Worm (Caenorhabditis elegans) whole organism, mixed stage, embryonic: Measurements from ENCODE around the gene dmsr-11.

Experiments
- M03D4.4 ChIP-seq: sonication (generic microtip); optimal IDR thresholded peaks from 2 replicates; lab custom pipeline; 2017; ENCODE audit warnings: mild to moderate bottlenecking, missing genetic modification characterization, missing compliant biosample characterization
- bed-3 ChIP-seq: fragments of 200-800 bp; sonication (Bioruptor generic); optimal IDR thresholded peaks from 3 replicates; lab custom pipeline; 2018; ENCODE audit warnings: mild to moderate bottlenecking, missing genetic modification characterization, moderate library complexity, missing compliant biosample characterization
- blmp-1 ChIP-seq: fragments of 150-350 bp; optimal IDR thresholded peaks from 2 replicates; lab custom pipeline; 2014; ENCODE audit warnings: missing biosample characterization, missing genetic modification characterization
- ceh-39 ChIP-seq: fragments of 150-350 bp; optimal IDR thresholded peaks from 2 replicates; lab custom pipeline; 2014; ENCODE audit warnings: missing biosample characterization, missing genetic modification characterization
- ceh-43 ChIP-seq: fragments of 200-800 bp; sonication (Bioruptor generic); optimal IDR thresholded peaks from 2 replicates; lab custom pipeline; 2018; ENCODE audit warnings: mild to moderate bottlenecking, missing genetic modification characterization, moderate library complexity, missing compliant biosample characterization
- ceh-83 ChIP-seq: fragments of 200-800 bp; sonication (Bioruptor generic); optimal IDR thresholded peaks from 2 replicates; lab custom pipeline; 2018; ENCODE audit warnings: mild to moderate bottlenecking, missing genetic modification characterization, missing compliant biosample characterization
- ces-1 ChIP-seq: fragments of 150-350 bp; optimal IDR thresholded peaks from 2 replicates; lab custom pipeline; 2014; ENCODE audit warnings: missing biosample characterization, missing genetic modification reagents, missing genetic modification characterization
- cnd-1 ChIP-seq: fragments of 200-800 bp; sonication (Bioruptor generic); optimal IDR thresholded peaks from 2 replicates; lab custom pipeline; 2018; ENCODE audit warnings: mild to moderate bottlenecking, missing genetic modification characterization, missing compliant biosample characterization
- drap-1 ChIP-seq: fragments of 200-800 bp; sonication (Bioruptor generic); optimal IDR thresholded peaks from 3 replicates; lab custom pipeline; 2018; ENCODE audit warnings: mild to moderate bottlenecking, missing genetic modification characterization, missing compliant biosample characterization
- elt-1 ChIP-seq: sonication (generic microtip); optimal IDR thresholded peaks from 2 replicates; lab custom pipeline; 2017; ENCODE audit warnings: missing genetic modification characterization, mild to moderate bottlenecking, missing compliant biosample characterization, antibody characterized with exemption, moderate library complexity, borderline replicate concordance; ENCODE audit not compliant: insufficient read depth
- elt-3 ChIP-seq: fragments of 150-350 bp; optimal IDR thresholded peaks from 2 replicates; lab custom pipeline; 2014; ENCODE audit warnings: missing biosample characterization, missing genetic modification characterization
- flh-1 ChIP-seq: fragments of 200-800 bp; sonication (Bioruptor generic); optimal IDR thresholded peaks from 2 replicates; lab custom pipeline; 2018; ENCODE audit warnings: mild to moderate bottlenecking, missing genetic modification characterization, moderate library complexity, missing compliant biosample characterization
- ham-2 ChIP-seq: fragments of 200-800 bp; sonication (Bioruptor generic); optimal IDR thresholded peaks from 2 replicates; lab custom pipeline; 2018; ENCODE audit warnings: mild to moderate bottlenecking, missing genetic modification characterization, missing compliant biosample characterization
- hlh-1 ChIP-seq: fragments of 150-350 bp; optimal IDR thresholded peaks from 2 replicates; lab custom pipeline; 2014; ENCODE audit warnings: missing biosample characterization, missing genetic modification reagents, missing genetic modification characterization
- lin-13 ChIP-seq: fragments of 150-350 bp; optimal IDR thresholded peaks from 2 replicates; lab custom pipeline; 2014; ENCODE audit warnings: missing biosample characterization, missing genetic modification characterization
- lin-32 ChIP-seq: fragments of 200-800 bp; sonication (Bioruptor generic); optimal IDR thresholded peaks from 2 replicates; lab custom pipeline; 2018; ENCODE audit warnings: mild to moderate bottlenecking, missing genetic modification characterization, missing compliant biosample characterization
- lsy-2 ChIP-seq: fragments of 150-350 bp; optimal IDR thresholded peaks from 2 replicates; lab custom pipeline; 2014; ENCODE audit warnings: missing biosample characterization, missing genetic modification characterization
- mab-5 ChIP-seq: fragments of 150-350 bp; optimal IDR thresholded peaks from 2 replicates; lab custom pipeline; 2014; ENCODE audit warnings: missing biosample characterization, missing genetic modification characterization
- mep-1 ChIP-seq: fragments of 150-350 bp; optimal IDR thresholded peaks from 2 replicates; lab custom pipeline; 2017; ENCODE audit warnings: missing biosample characterization, missing genetic modification reagents, missing genetic modification characterization, inconsistent platforms
- mls-2 ChIP-seq: sonication (generic microtip); optimal IDR thresholded peaks from 2 replicates; lab custom pipeline; 2016; ENCODE audit warnings: mild to moderate bottlenecking, missing genetic modification characterization, moderate library complexity, missing compliant biosample characterization
- nhr-12 ChIP-seq: fragments of 150-350 bp; optimal IDR thresholded peaks from 2 replicates; lab custom pipeline; 2014; ENCODE audit warnings: missing biosample characterization, missing genetic modification characterization
- nhr-2 ChIP-seq: fragments of 150-350 bp; optimal IDR thresholded peaks from 2 replicates; lab custom pipeline; 2014; ENCODE audit warnings: missing biosample characterization, missing genetic modification characterization
- nhr-237 ChIP-seq: fragments of 150-350 bp; optimal IDR thresholded peaks from 2 replicates; lab custom pipeline; 2014; ENCODE audit warnings: missing biosample characterization, missing genetic modification characterization
- nhr-28 ChIP-seq: fragments of 150-350 bp; optimal IDR thresholded peaks from 2 replicates; lab custom pipeline; 2014; ENCODE audit warnings: missing biosample characterization, missing genetic modification characterization
- nhr-76 ChIP-seq: sonication (generic microtip); optimal IDR thresholded peaks from 2 replicates; lab custom pipeline; 2017; ENCODE audit warnings: missing biosample characterization, missing genetic modification characterization
- pha-4 ChIP-seq: fragments of 150-350 bp; optimal IDR thresholded peaks from 2 replicates; lab custom pipeline; 2018; ENCODE audit warnings: missing biosample characterization, missing genetic modification reagents, missing genetic modification characterization
- sem-2 ChIP-seq: fragments of 200-800 bp; sonication (Bioruptor generic); optimal IDR thresholded peaks from 2 replicates; lab custom pipeline; 2018; ENCODE audit warnings: mild to moderate bottlenecking, missing genetic modification characterization, missing compliant biosample characterization
- snpc-4 ChIP-seq: fragments of 150-350 bp; optimal IDR thresholded peaks from 2 replicates; lab custom pipeline; 2014; ENCODE audit warnings: missing biosample characterization, missing genetic modification characterization
- sptf-1 ChIP-seq: sonication (generic microtip); optimal IDR thresholded peaks from 2 replicates; lab custom pipeline; 2017; ENCODE audit warnings: mild to moderate bottlenecking, missing genetic modification characterization, moderate library complexity, missing compliant biosample characterization
- tbx-8 ChIP-seq: fragments of 200-800 bp; sonication (Bioruptor generic); optimal IDR thresholded peaks from 2 replicates; lab custom pipeline; 2018; ENCODE audit warnings: mild to moderate bottlenecking, missing genetic modification characterization, moderate library complexity, missing compliant biosample characterization
- unc-120 ChIP-seq: sonication (generic microtip); optimal IDR thresholded peaks from 2 replicates; lab custom pipeline; 2017; ENCODE audit warnings: missing genetic modification characterization, missing compliant biosample characterization; ENCODE audit not compliant: poor library complexity, severe bottlenecking
- unc-39 ChIP-seq: fragments of 150-350 bp; optimal IDR thresholded peaks from 2 replicates; lab custom pipeline; 2014; ENCODE audit warnings: missing biosample characterization, missing genetic modification characterization
- unc-62 ChIP-seq: fragments of 150-350 bp; optimal IDR thresholded peaks from 2 replicates; lab custom pipeline; 2014; ENCODE audit warnings: missing biosample characterization, missing genetic modification reagents, missing genetic modification characterization
- zip-8 ChIP-seq: fragments of 150-350 bp; optimal IDR thresholded peaks from 2 replicates; lab custom pipeline; 2014; ENCODE audit warnings: missing biosample characterization, missing genetic modification characterization
- ztf-11 ChIP-seq: fragments of 150-350 bp; optimal IDR thresholded peaks from 2 replicates; lab custom pipeline; 2014; ENCODE audit warnings: missing biosample characterization, missing genetic modification characterization

Gene dmsr-11

DNA sequence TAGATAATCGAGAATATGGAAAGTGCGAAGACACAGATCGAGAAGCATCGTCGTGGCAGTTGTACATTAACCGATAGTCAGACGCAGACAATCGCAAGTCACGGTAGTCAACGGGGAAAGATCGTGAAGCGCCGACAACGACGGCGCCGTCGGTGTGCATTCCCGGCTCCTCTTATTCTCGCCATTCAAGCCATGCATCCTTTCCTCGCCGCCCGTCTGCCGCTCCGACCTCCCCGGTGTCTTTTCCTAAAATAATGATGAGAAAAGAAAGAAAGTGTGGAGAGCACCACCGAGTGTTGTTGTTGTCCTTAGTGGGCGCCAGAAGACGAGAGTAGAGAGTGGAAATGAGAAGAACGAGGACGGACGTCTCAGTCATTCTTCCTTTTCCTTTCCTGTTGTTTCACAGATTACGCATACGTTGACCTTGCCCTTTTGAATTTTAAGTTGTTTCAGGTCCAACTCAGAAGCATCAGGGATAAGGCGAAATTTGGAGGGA, 10.1 kb downstream of the dmsr-11 start, which contains the start of gene ZC404.1:
ZC404.1 (plus strand) TSS at position 446 of the 496 bp plus-strand sequence.
- TF ChIP-seq lin-13 (tag; lab: Kevin White, UChicago), result no peak
- no peak for TF ChIP-seq unc-62 (GFP tag; lab: Kevin White, UChicago)
- no peak for TF ChIP-seq flh-1 (GFP tag; lab: Kevin White, UChicago)
- no peak for TF ChIP-seq hlh-1 (tag; lab: Kevin White, UChicago)
- TF ChIP-seq ztf-11, result no peak
- TF ChIP-seq mep-1 (tag; lab: Kevin White, UChicago), result no peak
- TF ChIP-seq unc-39, result no peak
- no peak for TF ChIP-seq M03D4.4 (tag; lab: Kevin White, UChicago)
- no peak for TF ChIP-seq nhr-2 (tag; lab: Kevin White, UChicago)
- TF ChIP-seq nhr-12 (tag; lab: Kevin White, UChicago), result no peak
- no peak for TF ChIP-seq elt-3 (tag; lab: Kevin White, UChicago)
- no peak for TF ChIP-seq ces-1 (GFP tag; lab: Kevin White, UChicago)

DNA sequence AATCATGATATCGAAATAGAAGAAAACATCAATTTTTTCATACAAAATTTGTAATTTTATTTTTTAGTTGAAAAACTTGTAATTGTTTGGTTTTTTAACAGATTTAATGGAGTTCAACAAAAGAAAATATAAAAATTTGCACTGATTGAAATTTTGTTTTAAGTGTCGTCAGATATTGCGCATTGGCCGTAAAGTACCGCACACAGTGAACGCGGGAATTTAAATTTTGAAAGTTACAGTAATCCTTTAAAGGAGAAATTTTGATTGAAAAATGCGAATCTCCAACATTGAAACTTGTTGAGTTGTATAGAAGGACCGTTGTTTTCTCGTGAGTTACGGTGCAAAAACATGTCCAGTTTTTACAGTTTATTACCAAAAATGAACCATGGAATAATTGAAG, 10.9 kb downstream of the dmsr-11 start:
- TF ChIP-seq nhr-28 (tag; lab: Kevin White, UChicago) (no peak), cnd-1 (no peak)
- TF ChIP-seq, all 35 proteins: peak for 0

DNA sequence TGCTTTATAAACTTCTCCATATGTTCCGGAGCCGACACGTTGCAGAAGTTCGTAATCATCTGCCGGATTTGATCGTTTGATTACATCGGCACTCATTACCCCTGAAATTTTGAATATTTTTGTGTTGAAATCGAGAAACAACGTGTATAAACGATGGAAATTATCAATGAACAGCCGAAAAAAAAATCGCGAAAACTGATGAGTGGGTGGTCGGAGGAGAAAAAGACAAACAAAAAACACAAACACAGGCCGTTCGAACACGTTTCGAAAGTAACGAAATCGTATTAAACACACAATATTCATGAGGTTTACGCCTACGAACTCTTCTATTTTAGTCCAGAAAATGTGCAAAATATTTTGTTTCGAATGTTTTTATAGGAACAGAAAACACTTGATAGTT, 11.3 kb downstream of the dmsr-11 start, which contains the start of gene gck-2:
gck-2 (minus strand) TSS at position 101 of the 400 bp plus-strand sequence.
- no peak for TF ChIP-seq cnd-1

DNA sequence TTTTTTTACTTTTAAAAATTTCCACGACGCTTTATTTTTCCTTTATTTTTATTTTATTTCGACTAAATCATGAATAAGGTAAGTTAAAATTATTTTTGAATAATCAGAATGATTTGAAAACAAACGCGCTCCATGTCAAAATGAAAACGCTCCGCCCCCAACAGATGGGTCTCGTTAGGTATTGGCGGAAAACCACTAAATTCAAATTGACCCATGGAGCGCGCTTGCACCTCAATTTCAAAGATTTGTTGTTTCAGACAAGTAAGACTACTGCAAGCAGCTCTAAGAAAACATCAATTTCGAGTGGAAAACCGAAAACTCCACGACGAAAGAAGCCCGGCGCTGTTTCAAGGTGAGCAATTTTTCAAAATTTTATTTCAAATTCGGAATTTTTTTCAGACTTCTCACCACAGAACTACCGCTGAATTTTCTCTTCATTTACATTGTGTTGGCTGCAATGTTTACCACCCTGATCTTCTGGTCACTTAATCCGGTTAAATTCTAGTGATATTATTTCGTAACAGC, 15.9 kb downstream of the dmsr-11 start, which contains the start of gene ZC404.2:
ZC404.2 (plus strand) TSS at position 47 of the 525 bp plus-strand sequence.
- TF ChIP-seq blmp-1 (tag; lab: Kevin White, UChicago), result no peak
- TF ChIP-seq, all 35 proteins: peak for 0

DNA sequence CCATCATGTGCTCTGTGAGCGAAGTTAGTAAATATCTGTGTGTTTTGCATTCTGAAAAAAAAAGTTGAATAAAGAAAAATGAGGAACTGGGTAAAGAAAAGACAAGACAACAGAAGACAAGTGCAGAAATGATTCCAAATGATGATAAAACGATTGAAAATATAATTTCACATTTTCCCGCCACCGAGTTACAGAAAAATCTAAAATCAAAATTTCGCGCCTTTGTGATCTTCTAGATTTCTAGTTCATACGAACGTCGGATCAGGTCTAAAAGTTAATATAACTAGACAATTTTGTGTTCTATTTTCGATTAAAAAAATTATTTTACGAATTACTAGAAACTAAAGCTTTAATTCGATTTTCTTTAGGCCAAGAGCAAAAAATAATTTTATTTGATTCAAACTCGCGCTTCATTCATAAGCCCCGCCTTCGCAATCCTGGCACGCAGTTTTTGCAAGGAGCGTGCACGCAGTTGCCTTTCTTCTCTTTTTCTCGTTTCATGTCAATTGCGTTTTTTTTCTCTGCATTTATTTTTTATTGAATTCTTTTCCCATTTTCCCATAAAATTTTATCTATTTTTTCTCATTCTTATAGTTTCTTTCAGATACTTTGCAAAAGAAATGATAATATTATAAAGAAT, 18.9 kb downstream of the dmsr-11 start, which contains the start of the genes spn-4 and spe-39:
spn-4 (minus strand) TSS at position 51 of the 640 bp plus-strand sequence.
spe-39 (plus strand) TSS at position 599 of the 640 bp plus-strand sequence.
- TF ChIP-seq cnd-1 (no peak), ceh-83 (GFP tag; lab: Kevin White, UChicago) (no peak), nhr-76 (tag; lab: Kevin White, UChicago) (no peak), tbx-8 (no peak), ham-2 (peak; percentile 15), elt-3 (tag; lab: Kevin White, UChicago) (no peak), sptf-1 (tag; lab: Kevin White, UChicago) (peak; percentile 69), nhr-2 (tag; lab: Kevin White, UChicago) (peak; percentile 29), ces-1 (GFP tag; lab: Kevin White, UChicago) (peak; percentile 79), ceh-39 (tag; lab: Kevin White, UChicago) (peak; percentile 13), zip-8 (tag; lab: Kevin White, UChicago) (no peak), snpc-4 (tag; lab: Kevin White, UChicago) (no peak), ztf-11 (peak; percentile 50), pha-4 (no peak), unc-39 (no peak), nhr-28 (tag; lab: Kevin White, UChicago) (no peak), bed-3 (GFP tag; lab: Kevin White, UChicago) (no peak), hlh-1 (tag; lab: Kevin White, UChicago) (peak; percentile 26), flh-1 (GFP tag; lab: Kevin White, UChicago) (no peak), sem-2 (no peak), blmp-1 (tag; lab: Kevin White, UChicago) (peak; percentile 30), M03D4.4 (tag; lab: Kevin White, UChicago) (peak; percentile 49), mls-2 (tag; lab: Kevin White, UChicago) (no peak), drap-1 (GFP tag; lab: Kevin White, UChicago) (no peak), elt-1 (tag; lab: Kevin White, UChicago) (peak; percentile 6), nhr-237 (tag; lab: Kevin White, UChicago) (peak; percentile 47), nhr-12 (tag; lab: Kevin White, UChicago) (peak; percentile 38), unc-62 (GFP tag; lab: Kevin White, UChicago) (no peak), unc-120 (tag; lab: Kevin White, UChicago) (no peak), lin-32 (no peak), mab-5 (peak; percentile 48), mep-1 (tag; lab: Kevin White, UChicago) (peak; percentile 69), lsy-2 (peak; percentile 49), lin-13 (tag; lab: Kevin White, UChicago) (peak; percentile 44), ceh-43 (GFP tag; lab: Kevin White, UChicago) (no peak)
